Fruit fly (Drosophila melanogaster) whole organism: ENCODE results near the gene CG7299.

Experiments used
- CG8478 ChIP-seq: fragments of >200 bp; optimal IDR thresholded peaks from 2 replicates; lab custom pipeline; 2018; ENCODE audit warnings: inconsistent platforms
- Dll ChIP-seq: fragments of >200 bp; optimal IDR thresholded peaks from 2 replicates; lab custom pipeline; 2017
- EcR ChIP-seq, 2 experiments: fragments of >200 bp; optimal IDR thresholded peaks; 2 replicates each; lab custom pipeline; 2017; ENCODE audit warnings: missing biosample characterization in 2 of 2, missing genetic modification characterization in 2 of 2, missing genetic modification reagents in 2 of 2
- pan ChIP-seq: fragments of >200 bp; optimal IDR thresholded peaks from 2 replicates; lab custom pipeline; 2017
- psq ChIP-seq: fragments of >200 bp; optimal IDR thresholded peaks from 2 replicates; lab custom pipeline; 2017
- usp ChIP-seq: fragments of >200 bp; optimal IDR thresholded peaks from 2 replicates; lab custom pipeline; 2017; ENCODE audit warnings: missing biosample characterization, missing genetic modification characterization, mixed read lengths

Gene CG7299

dm6 chr2L:10647720-10648349 is 36.4 kb downstream of the CG7299 start:
- TF ChIP-seq CG8478 (lab: Kevin White, UChicago) (no peak), usp (no peak), psq (lab: Kevin White, UChicago) (no peak), pan (lab: Kevin White, UChicago) (no peak), Dll (lab: Kevin White, UChicago) (no peak), EcR (GFP tag; optimal IDR thresholded peaks at IDR 0.05; lab: Kevin White, UChicago) (no peak)

dm6 chr2L:10646726-10647125 is 37.5 kb downstream of the CG7299 start:
- TF ChIP-seq pan (lab: Kevin White, UChicago) = no peak
- TF ChIP-seq psq (lab: Kevin White, UChicago) = no peak
- TF ChIP-seq CG8478 (lab: Kevin White, UChicago) = no peak
- TF ChIP-seq usp = no peak

DNA sequence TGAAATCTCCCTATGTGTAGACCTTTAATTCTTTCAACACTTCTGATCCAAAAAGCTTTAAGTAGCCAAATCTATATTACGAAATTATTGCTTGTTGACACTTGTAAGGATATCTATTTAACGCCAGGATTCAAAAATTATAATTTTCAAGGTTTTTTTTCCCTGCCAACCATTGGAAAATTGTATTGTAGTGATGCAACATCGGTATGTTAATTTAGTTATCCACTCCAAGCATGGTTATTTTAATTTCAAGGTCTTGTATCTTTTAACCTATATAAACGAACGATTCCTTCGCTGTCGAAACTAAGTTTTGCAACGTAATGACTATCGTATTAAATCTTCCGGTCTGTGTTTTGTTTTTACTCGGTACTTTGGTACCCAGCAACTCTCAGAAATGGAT is 38.1 kb downstream of the CG7299 start, which contains the start of gene CG17097:
TSS of gene CG17097 (plus strand) at position 301 of the 400 bp plus-strand sequence.
- TF ChIP-seq Dll (lab: Kevin White, UChicago) = no peak
- TF ChIP-seq psq (lab: Kevin White, UChicago) = no peak
- no peak for TF ChIP-seq usp
- TF ChIP-seq pan (lab: Kevin White, UChicago) = no peak
- no peak for TF ChIP-seq CG8478 (lab: Kevin White, UChicago)
- no peak for TF ChIP-seq EcR (GFP tag; optimal IDR thresholded peaks at IDR 0.05; lab: Kevin White, UChicago)

dm6 chr2L:10643671-10644070 is 40.5 kb downstream of the CG7299 start, which contains the start of gene CG18284:
Gene CG18284, plus strand, starts transcription at chr2L:10643971.
- no peak for TF ChIP-seq usp
- no peak for TF ChIP-seq EcR (GFP tag; optimal IDR thresholded peaks at IDR 0.05; lab: Kevin White, UChicago)
- no peak for TF ChIP-seq pan (lab: Kevin White, UChicago)
- TF ChIP-seq psq (lab: Kevin White, UChicago) = no peak
- no peak for TF ChIP-seq Dll (lab: Kevin White, UChicago)
- TF ChIP-seq CG8478 (lab: Kevin White, UChicago) = no peak

dm6 chr2L:10639631-10640030 is 44.6 kb downstream of the CG7299 start, which contains the start of gene CG31872:
Gene CG31872, plus strand, starts transcription at chr2L:10639931.
- TF ChIP-seq pan (lab: Kevin White, UChicago) = no peak
- no peak for TF ChIP-seq CG8478 (lab: Kevin White, UChicago)
- TF ChIP-seq usp = no peak
- no peak for TF ChIP-seq EcR (GFP tag; optimal IDR thresholded peaks at IDR 0.05; lab: Kevin White, UChicago)
- no peak for TF ChIP-seq Dll (lab: Kevin White, UChicago)
- TF ChIP-seq psq (lab: Kevin White, UChicago) = no peak

DNA sequence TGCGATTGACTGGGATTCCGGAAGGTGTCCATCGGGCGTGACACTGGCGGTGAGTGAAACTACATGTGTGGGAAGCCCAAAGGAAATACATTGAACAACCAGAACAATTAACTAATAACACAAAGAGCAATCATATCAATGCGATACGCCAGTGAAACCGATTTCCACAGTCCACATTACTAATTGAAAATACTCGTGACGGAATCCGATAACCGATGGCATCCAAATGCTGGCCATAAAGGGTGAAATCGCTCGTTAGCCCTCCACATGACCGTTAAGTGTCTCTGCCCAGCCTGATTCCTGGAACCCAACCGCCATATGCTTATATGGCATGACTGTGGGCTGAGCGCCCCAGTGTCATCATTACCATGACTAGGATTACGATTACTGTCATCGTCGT is 45.8 kb downstream of the CG7299 start, which contains the start of gene CG7329:
TSS of gene CG7329 (minus strand) at position 101 of the 400 bp plus-strand sequence.
- TF ChIP-seq usp = no peak
- TF ChIP-seq psq (lab: Kevin White, UChicago) = no peak
- TF ChIP-seq pan (lab: Kevin White, UChicago) = no peak
- no peak for TF ChIP-seq Dll (lab: Kevin White, UChicago)
- no peak for TF ChIP-seq CG8478 (lab: Kevin White, UChicago)
- TF ChIP-seq EcR (GFP tag; optimal IDR thresholded peaks at IDR 0.05; lab: Kevin White, UChicago) = no peak
